Worm (Caenorhabditis elegans) whole organism, L4 larva: ENCODE data around the gene ZC190.6.
A peak's percentile ranks its signal among the peaks of the same experiment; 100 is the strongest.

Source experiments
- F10B5.3 ChIP-seq: sonication (generic microtip); optimal IDR thresholded peaks from 2 replicates; lab custom pipeline; 2016; ENCODE audit warnings: mild to moderate bottlenecking, missing genetic modification characterization, missing compliant biosample characterization
- F37D6.2 ChIP-seq: sonication (generic microtip); optimal IDR thresholded peaks from 2 replicates; lab custom pipeline; 2016; ENCODE audit warnings: mild to moderate bottlenecking, missing genetic modification characterization, missing compliant biosample characterization
- F49E8.2 ChIP-seq: sonication (generic microtip); optimal IDR thresholded peaks from 2 replicates; lab custom pipeline; 2016; ENCODE audit warnings: missing compliant biosample characterization, mild to moderate bottlenecking, missing genetic modification characterization, borderline replicate concordance
- R02D3.7 ChIP-seq: fragments of 150-350 bp; sonication (generic microtip); optimal IDR thresholded peaks from 3 replicates; lab custom pipeline; 2014; ENCODE audit warnings: missing biosample characterization, missing genetic modification characterization
- T20F7.1 ChIP-seq: fragments of 200-800 bp; sonication (Bioruptor generic); optimal IDR thresholded peaks from 2 replicates; lab custom pipeline; 2018; ENCODE audit warnings: mild to moderate bottlenecking, missing genetic modification characterization, missing compliant biosample characterization
- Y5F2A.4 ChIP-seq: fragments of 200-800 bp; sonication (Bioruptor generic); optimal IDR thresholded peaks from 2 replicates; lab custom pipeline; 2018; ENCODE audit warnings: mild to moderate bottlenecking, missing genetic modification characterization, missing compliant biosample characterization
- aha-1 ChIP-seq: fragments of 150-350 bp; peaks from one replicate; lab custom pipeline; 2014; ENCODE audit warnings: missing biosample characterization, missing genetic modification characterization
- aly-2 ChIP-seq: sonication (generic microtip); optimal IDR thresholded peaks from 2 replicates; lab custom pipeline; 2018; ENCODE audit warnings: missing biosample characterization, missing genetic modification characterization
- ama-1 ChIP-seq: fragments of 150-350 bp; optimal IDR thresholded peaks from 2 replicates; lab custom pipeline; 2014; ENCODE audit warnings: inconsistent platforms, mixed read lengths
- attf-4 ChIP-seq: sonication (generic microtip); optimal IDR thresholded peaks from 3 replicates; lab custom pipeline; 2017; ENCODE audit warnings: missing biosample characterization, missing genetic modification characterization
- ceh-20 ChIP-seq: fragments of 200-800 bp; sonication (Bioruptor generic); IDR thresholded peaks from 2 replicates; pipeline ENCODE4 v1.3.6; 2022; ENCODE audit warnings: missing genetic modification reagents, missing genetic modification characterization, missing compliant biosample characterization
- daf-19 ChIP-seq: fragments of 200-800 bp; sonication (Bioruptor generic); conservative IDR thresholded peaks from 2 replicates; pipeline ENCODE4 v1.3.6; 2022; ENCODE audit warnings: missing genetic modification characterization, missing compliant biosample characterization
- dmd-9 ChIP-seq: fragments of 200-800 bp; sonication (Bioruptor generic); IDR thresholded peaks from 2 replicates; pipeline ENCODE4 v1.3.6; 2022; ENCODE audit warnings: missing genetic modification reagents, missing genetic modification characterization, missing compliant biosample characterization
- duxl-1 ChIP-seq: sonication (generic microtip); optimal IDR thresholded peaks from 2 replicates; lab custom pipeline; 2016; ENCODE audit warnings: mild to moderate bottlenecking, missing genetic modification characterization, moderate library complexity, missing compliant biosample characterization; ENCODE audit not compliant: poor library complexity
- fkh-10 ChIP-seq: fragments of 150-350 bp; optimal IDR thresholded peaks from 2 replicates; lab custom pipeline; 2014; ENCODE audit warnings: missing biosample characterization, missing genetic modification reagents, missing genetic modification characterization
- fos-1 ChIP-seq: fragments of 150-350 bp; optimal IDR thresholded peaks from 2 replicates; lab custom pipeline; 2014; ENCODE audit warnings: missing biosample characterization, missing genetic modification characterization
- hlh-30 ChIP-seq: sonication (generic microtip); optimal IDR thresholded peaks from 2 replicates; lab custom pipeline; 2017; ENCODE audit warnings: antibody characterized with exemption, mild to moderate bottlenecking, missing genetic modification characterization, missing compliant biosample characterization; ENCODE audit not compliant: insufficient read depth
- lin-1 ChIP-seq: fragments of 200-800 bp; sonication (Bioruptor generic); IDR thresholded peaks from 2 replicates; pipeline ENCODE4 v1.3.6; 2022; ENCODE audit warnings: missing genetic modification reagents, missing genetic modification characterization, missing compliant biosample characterization
- lsy-2 ChIP-seq, 2 experiments: fragments of 150-350 bp in 1 of 2; sonication (generic microtip) in 1 of 2; optimal IDR thresholded peaks; 2 replicates each; lab custom pipeline; 2014 to 2017; ENCODE audit warnings: missing biosample characterization in 2 of 2, missing genetic modification characterization in 2 of 2
- mdl-1 ChIP-seq, 2 experiments: fragments of 150-350 bp in 1 of 2; sonication (generic microtip) in 1 of 2; optimal IDR thresholded peaks; 2 replicates each; lab custom pipeline; 2014 to 2017; ENCODE audit warnings: missing biosample characterization in 2 of 2, missing genetic modification characterization in 2 of 2
- mxl-2 ChIP-seq: fragments of 200-800 bp; sonication (Bioruptor generic); conservative IDR thresholded peaks from 2 replicates; pipeline ENCODE4 v1.3.6; 2022; ENCODE audit warnings: missing genetic modification reagents, missing genetic modification characterization, missing compliant biosample characterization
- nhr-11 ChIP-seq: fragments of 150-350 bp; optimal IDR thresholded peaks from 2 replicates; lab custom pipeline; 2014; ENCODE audit warnings: missing biosample characterization, missing genetic modification characterization
- nhr-237 ChIP-seq: sonication (generic microtip); optimal IDR thresholded peaks from 2 replicates; lab custom pipeline; 2017; ENCODE audit warnings: missing biosample characterization, missing genetic modification characterization
- snpc-4 ChIP-seq: fragments of 150-350 bp; optimal IDR thresholded peaks from 2 replicates; lab custom pipeline; 2014; ENCODE audit warnings: missing biosample characterization, missing genetic modification characterization
- unc-62 ChIP-seq, 3 experiments: fragments of 150-350 bp in 1 of 3; sonication (generic microtip); optimal IDR thresholded peaks in 2 of 3; peaks in 1 of 3; 1 replicate in 1 of 3; 2 replicates in 2 of 3; lab custom pipeline; 2014 to 2017; ENCODE audit warnings: missing biosample characterization in 3 of 3, missing genetic modification characterization in 3 of 3, missing genetic modification reagents in 3 of 3, missing genotype in 1 of 3

The ZC190.6 gene

ce11 chrV:8629029-8629428, 48.1 kb downstream of the ZC190.6 start, which contains the start of gene F41E6.12:
F41E6.12 (minus strand) TSS chrV:8629129.
- TF ChIP-seq unc-62 (GFP tag; optimal IDR thresholded peaks at IDR 0.05 in 1 of 2; lab: Kevin White, UChicago) (no peak), unc-62 (tag; optimal IDR thresholded peaks at IDR 0.05; lab: Kevin White, UChicago) (no peak), F10B5.3 (tag; lab: Kevin White, UChicago) (no peak), dmd-9 (GFP tag; lab: Robert Waterston, UW) (no peak), duxl-1 (peak; percentile 15), daf-19 (no peak), snpc-4 (tag; lab: Kevin White, UChicago) (no peak), R02D3.7 (tag; lab: Kevin White, UChicago) (no peak), F49E8.2 (tag; lab: Kevin White, UChicago) (no peak), nhr-237 (tag; lab: Kevin White, UChicago) (no peak), attf-4 (tag; lab: Kevin White, UChicago) (no peak), mxl-2 (GFP tag; lab: Robert Waterston, UW) (no peak), nhr-11 (no peak), aha-1 (tag; lab: Kevin White, UChicago) (peak; percentile 88), ama-1 (lab: Kevin White, UChicago) (peak; percentile 36), lin-1 (no peak), fos-1 (no peak), hlh-30 (tag; lab: Kevin White, UChicago) (no peak), lsy-2 (tag; optimal IDR thresholded peaks at IDR 0.05; lab: Kevin White, UChicago) (peak in 1 of 2 experiments; percentile 12)

- TF ChIP-seq unc-62 (GFP tag; optimal IDR thresholded peaks at IDR 0.05 in 1 of 2; lab: Kevin White, UChicago), result peak in 1 of 2 experiments; percentile 93
- no peak for TF ChIP-seq unc-62 (tag; optimal IDR thresholded peaks at IDR 0.05; lab: Kevin White, UChicago)
- no peak for TF ChIP-seq T20F7.1
- no peak for TF ChIP-seq duxl-1
- no peak for TF ChIP-seq F49E8.2 (tag; lab: Kevin White, UChicago)
Observed at ce11 chrV:8627580-8627979, 49.5 kb downstream of the ZC190.6 start.

DNA sequence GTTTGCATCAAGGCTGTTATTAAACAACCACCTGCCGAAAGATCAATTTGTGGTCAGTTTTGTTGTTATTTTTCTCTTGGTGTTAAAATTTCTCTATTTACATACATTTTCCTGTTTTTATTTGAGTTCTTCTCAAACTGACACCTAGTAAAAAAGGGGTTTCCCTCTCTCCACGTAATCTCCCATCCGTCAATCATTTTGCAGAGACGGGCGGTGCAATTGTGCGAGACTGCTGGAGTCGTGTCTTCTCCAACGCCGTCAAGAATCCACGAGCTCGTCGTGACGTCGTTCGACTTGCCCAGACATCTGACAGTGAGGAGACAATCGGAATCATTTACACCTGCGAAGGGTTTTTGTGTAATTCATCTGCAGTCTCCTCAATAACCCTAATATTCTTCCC, 50.7 kb downstream of the ZC190.6 start:
- TF ChIP-seq fkh-10 (no peak), unc-62 (GFP tag; optimal IDR thresholded peaks at IDR 0.05 in 1 of 2; lab: Kevin White, UChicago) (peak in 1 of 2 experiments; percentile 50), unc-62 (tag; optimal IDR thresholded peaks at IDR 0.05; lab: Kevin White, UChicago) (no peak), F10B5.3 (tag; lab: Kevin White, UChicago) (no peak), aly-2 (no peak), F37D6.2 (tag; lab: Kevin White, UChicago) (no peak), mdl-1 (tag; optimal IDR thresholded peaks at IDR 0.05; lab: Kevin White, UChicago) (no peak), Y5F2A.4 (GFP tag; lab: Kevin White, UChicago) (no peak), ceh-20 (peak; percentile 61; the same call in 1 of the 2 replicates)
- TF ChIP-seq, all 104 proteins: peak for 2
